Worm (Caenorhabditis elegans) whole organism, L1 larva: ENCODE results near the gene ZK856.6.

Source experiments
- C04F5.9 ChIP-seq: sonication (generic microtip); optimal IDR thresholded peaks from 2 replicates; lab custom pipeline; 2016; ENCODE audit warnings: missing genetic modification characterization, missing compliant biosample characterization
- F16B12.6 ChIP-seq: fragments of 150-350 bp; optimal IDR thresholded peaks from 2 replicates; lab custom pipeline; 2014; ENCODE audit warnings: missing biosample characterization, missing genetic modification characterization
- Y116A8C.19 ChIP-seq: sonication (generic microtip); optimal IDR thresholded peaks from 2 replicates; lab custom pipeline; 2016; ENCODE audit warnings: missing compliant biosample characterization, missing genetic modification characterization, borderline replicate concordance
- ama-1 ChIP-seq: fragments of 150-350 bp; optimal IDR thresholded peaks from 2 replicates; lab custom pipeline; 2014
- ceh-63 ChIP-seq: fragments of 200-800 bp; sonication (Bioruptor generic); optimal IDR thresholded peaks from 2 replicates; lab custom pipeline; 2018; ENCODE audit warnings: mild to moderate bottlenecking, missing genetic modification characterization, missing compliant biosample characterization
- ceh-8 ChIP-seq: fragments of 200-800 bp; sonication (Bioruptor generic); optimal IDR thresholded peaks from 2 replicates; lab custom pipeline; 2018; ENCODE audit warnings: mild to moderate bottlenecking, missing genetic modification characterization, moderate library complexity, missing compliant biosample characterization
- dsc-1 ChIP-seq: sonication (generic microtip); optimal IDR thresholded peaks from 2 replicates; lab custom pipeline; 2016; ENCODE audit warnings: mild to moderate bottlenecking, missing genetic modification characterization, missing compliant biosample characterization
- efl-3 ChIP-seq: fragments of 200-800 bp; sonication (Bioruptor generic); optimal IDR thresholded peaks from 2 replicates; lab custom pipeline; 2018; ENCODE audit warnings: mild to moderate bottlenecking, missing genetic modification characterization, missing compliant biosample characterization
- elt-2 ChIP-seq: sonication (generic microtip); optimal IDR thresholded peaks from 2 replicates; lab custom pipeline; 2016; ENCODE audit warnings: missing genetic modification characterization, mild to moderate bottlenecking, inconsistent platforms, missing compliant biosample characterization, missing genetic modification reagents
- ets-5 ChIP-seq: fragments of 200-800 bp; sonication (Bioruptor generic); IDR thresholded peaks from 2 replicates; pipeline ENCODE4 v1.3.6; 2022; ENCODE audit warnings: missing genetic modification characterization, missing compliant biosample characterization
- fkh-10 ChIP-seq: sonication (generic microtip); optimal IDR thresholded peaks from 2 replicates; lab custom pipeline; 2017; ENCODE audit warnings: missing biosample characterization, missing genetic modification reagents, missing genetic modification characterization
- fkh-4 ChIP-seq: sonication (generic microtip); optimal IDR thresholded peaks from 2 replicates; lab custom pipeline; 2016; ENCODE audit warnings: missing compliant biosample characterization, missing genetic modification characterization, borderline replicate concordance
- fkh-8 ChIP-seq: sonication (generic microtip); optimal IDR thresholded peaks from 2 replicates; lab custom pipeline; 2016; ENCODE audit warnings: mild to moderate bottlenecking, missing genetic modification characterization, missing compliant biosample characterization
- fos-1 ChIP-seq: fragments of 150-350 bp; optimal IDR thresholded peaks from 2 replicates; lab custom pipeline; 2014; ENCODE audit warnings: missing biosample characterization, missing genetic modification characterization
- grh-1 ChIP-seq: fragments of 200-800 bp; sonication (Bioruptor generic); IDR thresholded peaks from 2 replicates; pipeline ENCODE4 v1.3.6; 2022; ENCODE audit warnings: missing genetic modification reagents, missing genetic modification characterization, missing compliant biosample characterization
- jun-1 ChIP-seq: fragments of 150-350 bp; optimal IDR thresholded peaks from 2 replicates; lab custom pipeline; 2014; ENCODE audit warnings: missing biosample characterization, missing genetic modification reagents, missing genetic modification characterization
- lin-35 ChIP-seq, 2 experiments: fragments of 150-350 bp; optimal IDR thresholded peaks; 2 replicates each; lab custom pipeline; 2014; ENCODE audit warnings: missing biosample characterization in 2 of 2, missing genetic modification characterization in 2 of 2, missing genetic modification reagents in 2 of 2
- lin-39 ChIP-seq: fragments of 150-350 bp; optimal IDR thresholded peaks from 2 replicates; lab custom pipeline; 2014; ENCODE audit warnings: missing biosample characterization, missing genetic modification reagents, missing genetic modification characterization
- lir-3 ChIP-seq: sonication (generic microtip); optimal IDR thresholded peaks from 2 replicates; lab custom pipeline; 2016; ENCODE audit warnings: mild to moderate bottlenecking, missing genetic modification characterization, moderate library complexity, missing compliant biosample characterization; ENCODE audit not compliant: poor library complexity
- mdl-1 ChIP-seq, 2 experiments: fragments of 150-350 bp; optimal IDR thresholded peaks; 2 replicates each; lab custom pipeline; 2014 to 2017; ENCODE audit warnings: missing biosample characterization in 2 of 2, missing genetic modification characterization in 2 of 2, inconsistent platforms in 1 of 2
- mef-2 ChIP-seq: fragments of 150-350 bp; optimal IDR thresholded peaks from 2 replicates; lab custom pipeline; 2014; ENCODE audit warnings: missing biosample characterization, missing genetic modification characterization
- nhr-12 ChIP-seq: sonication (generic microtip); optimal IDR thresholded peaks from 2 replicates; lab custom pipeline; 2017; ENCODE audit warnings: missing biosample characterization, missing genetic modification characterization
- nhr-20 ChIP-seq: sonication (generic microtip); optimal IDR thresholded peaks from 2 replicates; lab custom pipeline; 2016; ENCODE audit warnings: mild to moderate bottlenecking, missing genetic modification characterization, missing compliant biosample characterization
- nhr-47 ChIP-seq: sonication (generic microtip); optimal IDR thresholded peaks from 2 replicates; lab custom pipeline; 2016; ENCODE audit warnings: mild to moderate bottlenecking, missing genetic modification characterization, moderate library complexity, missing compliant biosample characterization
- nhr-76 ChIP-seq: sonication (generic microtip); optimal IDR thresholded peaks from 2 replicates; lab custom pipeline; 2017; ENCODE audit warnings: missing biosample characterization, missing genetic modification characterization
- nhr-84 ChIP-seq: sonication (generic microtip); optimal IDR thresholded peaks from 2 replicates; lab custom pipeline; 2017; ENCODE audit warnings: missing biosample characterization, missing genetic modification characterization
- nhr-90 ChIP-seq: sonication (generic microtip); optimal IDR thresholded peaks from 2 replicates; lab custom pipeline; 2016; ENCODE audit warnings: mild to moderate bottlenecking, missing genetic modification characterization, missing compliant biosample characterization; ENCODE audit not compliant: poor library complexity
- rnt-1 ChIP-seq: sonication (generic microtip); optimal IDR thresholded peaks from 2 replicates; lab custom pipeline; 2016; ENCODE audit warnings: mild to moderate bottlenecking, missing genetic modification characterization, moderate library complexity, missing compliant biosample characterization
- skn-1 ChIP-seq: fragments of 150-350 bp; optimal IDR thresholded peaks from 2 replicates; lab custom pipeline; 2014; ENCODE audit warnings: missing biosample characterization, missing genetic modification characterization
- snu-23 ChIP-seq: sonication (generic microtip); optimal IDR thresholded peaks from 2 replicates; lab custom pipeline; 2016; ENCODE audit warnings: missing genetic modification characterization, missing compliant biosample characterization
- sox-4 ChIP-seq: sonication (generic microtip); optimal IDR thresholded peaks from 2 replicates; lab custom pipeline; 2016; ENCODE audit warnings: missing genetic modification characterization, missing compliant biosample characterization
- tbx-2 ChIP-seq: sonication (generic microtip); optimal IDR thresholded peaks from 2 replicates; lab custom pipeline; 2016; ENCODE audit warnings: missing genetic modification characterization, missing compliant biosample characterization
- tlp-1 ChIP-seq: fragments of 150-350 bp; optimal IDR thresholded peaks from 2 replicates; lab custom pipeline; 2014; ENCODE audit warnings: missing biosample characterization, missing genetic modification characterization
- unc-130 ChIP-seq: fragments of 150-350 bp; optimal IDR thresholded peaks from 2 replicates; lab custom pipeline; 2017; ENCODE audit warnings: missing biosample characterization, missing genetic modification characterization, inconsistent platforms
- unc-30 ChIP-seq: sonication (generic microtip); optimal IDR thresholded peaks from 2 replicates; lab custom pipeline; 2017; ENCODE audit warnings: missing biosample characterization, missing genetic modification characterization
- vab-15 ChIP-seq: sonication (generic microtip); optimal IDR thresholded peaks from 2 replicates; lab custom pipeline; 2017; ENCODE audit warnings: missing genotype, mild to moderate bottlenecking, missing genetic modification characterization, missing compliant biosample characterization

Gene ZK856.6

ce11 chrV:10198386-10198785 lies at the start of gene ZK856.6:
Gene ZK856.6, plus strand, starts transcription at chrV:10198686.
- TF ChIP-seq C04F5.9 (tag; lab: Kevin White, UChicago) (no peak), ets-5 (no peak), nhr-90 (tag; lab: Kevin White, UChicago) (no peak), dsc-1 (no peak), nhr-47 (tag; lab: Kevin White, UChicago) (no peak), ama-1 (no peak), unc-30 (tag; lab: Kevin White, UChicago) (no peak), F16B12.6 (tag; lab: Kevin White, UChicago) (no peak), grh-1 (GFP tag; lab: Robert Waterston, UW) (no peak), efl-3 (no peak), vab-15 (tag; lab: Kevin White, UChicago) (no peak)

- TF ChIP-seq lir-3 (tag; lab: Kevin White, UChicago) (no peak), nhr-12 (no peak), nhr-90 (tag; lab: Kevin White, UChicago) (no peak), F16B12.6 (tag; lab: Kevin White, UChicago) (no peak), nhr-84 (tag; lab: Kevin White, UChicago) (no peak), Y116A8C.19 (tag; lab: Kevin White, UChicago) (no peak), tlp-1 (tag; lab: Kevin White, UChicago) (no peak), lin-35 (GFP tag; optimal IDR thresholded peaks at IDR 0.05; lab: Kevin White, UChicago) (no peak), nhr-20 (no peak), ceh-8 (no peak), fkh-8 (tag; lab: Kevin White, UChicago) (no peak), mdl-1 (tag; optimal IDR thresholded peaks at IDR 0.05; lab: Kevin White, UChicago) (no peak), fkh-10 (GFP tag; lab: Kevin White, UChicago) (no peak), nhr-76 (tag; lab: Kevin White, UChicago) (no peak)
These were observed 48.8 kb upstream of the ZK856.6 start, which contains the start of gene srsx-27 for ce11 chrV:10149728-10150127. Gene srsx-27, plus strand, starts transcription at chrV:10150028.

DNA sequence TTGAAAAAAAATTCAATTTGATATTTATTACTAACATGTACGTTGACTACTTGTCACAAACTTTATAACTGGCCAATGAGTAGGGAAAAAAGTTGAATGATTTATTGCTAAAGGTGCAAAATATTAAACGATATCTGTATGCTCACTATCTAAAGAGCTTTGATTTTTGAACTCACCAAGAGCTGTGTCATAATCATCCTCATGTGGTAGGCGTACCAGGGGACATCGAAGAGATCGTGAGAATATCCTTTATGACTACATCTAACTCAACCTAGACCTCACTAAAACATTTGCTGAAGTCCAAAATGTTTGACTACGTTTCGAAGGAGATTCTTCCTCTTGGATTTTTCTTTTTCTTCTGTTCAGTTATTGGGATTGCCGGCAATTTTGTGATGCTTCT lies 46.2 kb upstream of the ZK856.6 start, which contains the start of gene srsx-28:
Gene srsx-28 (plus strand): TSS at position 301 of the 400 bp plus-strand sequence.
- no peak for TF ChIP-seq lin-39 (tag; lab: Kevin White, UChicago)
- TF ChIP-seq unc-130 (tag; lab: Kevin White, UChicago), result no peak

DNA sequence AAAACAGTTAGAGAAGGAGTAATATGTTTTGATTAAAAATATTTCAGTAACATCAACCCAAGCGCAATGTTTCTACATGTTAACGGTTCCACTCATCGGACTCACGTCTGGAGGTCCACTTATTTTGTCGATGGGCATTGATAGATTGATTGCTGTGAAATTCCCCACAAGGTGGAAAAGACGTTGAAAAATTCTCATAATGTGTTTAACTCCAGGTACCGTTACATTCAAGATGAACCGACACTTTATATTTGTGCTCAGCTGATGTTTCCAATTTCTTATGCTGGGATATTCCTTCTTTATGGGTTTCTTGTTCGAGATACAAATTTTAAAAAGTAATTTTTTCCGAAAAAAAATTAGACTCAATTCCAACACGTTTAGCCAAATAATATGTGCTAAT lies 45.4 kb upstream of the ZK856.6 start:
- TF ChIP-seq ceh-63 (no peak), nhr-47 (tag; lab: Kevin White, UChicago) (no peak), tbx-2 (no peak), jun-1 (no peak), snu-23 (GFP tag; lab: Kevin White, UChicago) (no peak)

- TF ChIP-seq unc-130 (tag; lab: Kevin White, UChicago), result no peak
- TF ChIP-seq nhr-12, result no peak
These were observed 43.8 kb upstream of the ZK856.6 start, which contains the start of gene srsx-29 for ce11 chrV:10154698-10155097. Gene srsx-29, plus strand, starts transcription at chrV:10154998.

ce11 chrV:10158528-10158927 lies 40.0 kb upstream of the ZK856.6 start, which contains the start of gene srsx-30:
Gene srsx-30, plus strand, starts transcription at chrV:10158828.
- TF ChIP-seq mef-2 (tag; lab: Kevin White, UChicago) (no peak), sox-4 (no peak), ama-1 (no peak), elt-2 (tag; lab: Kevin White, UChicago) (no peak), rnt-1 (no peak), lin-35 (GFP tag; optimal IDR thresholded peaks at IDR 0.05; lab: Kevin White, UChicago) (no peak), skn-1 (tag; lab: Kevin White, UChicago) (no peak), fkh-4 (tag; lab: Kevin White, UChicago) (no peak), Y116A8C.19 (tag; lab: Kevin White, UChicago) (no peak), fos-1 (tag; lab: Kevin White, UChicago) (no peak)
